Worm (Caenorhabditis elegans) whole organism, young adult: ENCODE measurements around the gene cpi-2.

Experiments
- B0035.1 ChIP-seq: sonication (generic microtip); optimal IDR thresholded peaks from 2 replicates; lab custom pipeline; 2016; ENCODE audit warnings: missing genetic modification characterization, mild to moderate bottlenecking, missing compliant biosample characterization, missing genotype, missing genetic modification reagents
- F55B11.4 ChIP-seq: sonication (generic microtip); optimal IDR thresholded peaks from 2 replicates; lab custom pipeline; 2016; ENCODE audit warnings: missing compliant biosample characterization, missing genetic modification characterization, borderline replicate concordance; ENCODE audit not compliant: insufficient read depth
- K11D2.4 ChIP-seq: fragments of 200-800 bp; sonication (Bioruptor generic); IDR thresholded peaks from 2 replicates; pipeline ENCODE4 v1.3.6; 2022; ENCODE audit warnings: missing genetic modification reagents, missing genetic modification characterization, missing compliant biosample characterization
- K12H6.12 ChIP-seq: fragments of 200-800 bp; sonication (Bioruptor generic); optimal IDR thresholded peaks from 2 replicates; lab custom pipeline; 2018; ENCODE audit warnings: mild to moderate bottlenecking, missing genetic modification characterization, missing compliant biosample characterization
- Y95B8A.8 ChIP-seq: fragments of 200-800 bp; sonication (Bioruptor generic); IDR thresholded peaks from 2 replicates; pipeline ENCODE4 v1.3.6; 2022; ENCODE audit warnings: missing genetic modification reagents, missing genetic modification characterization, missing compliant biosample characterization
- ZK185.1 ChIP-seq: sonication (generic microtip); optimal IDR thresholded peaks from 2 replicates; lab custom pipeline; 2016; ENCODE audit warnings: mild to moderate bottlenecking, missing genetic modification characterization, missing compliant biosample characterization; ENCODE audit not compliant: poor library complexity, severe bottlenecking
- ama-1 ChIP-seq, 3 experiments: fragments of 150-350 bp in 1 of 3; sonication (generic microtip) in 2 of 3; optimal IDR thresholded peaks; 2 replicates each; lab custom pipeline; 2014 to 2018; ENCODE audit warnings: missing biosample characterization in 2 of 3, missing genetic modification characterization in 2 of 3, missing genetic modification reagents in 2 of 3
- atf-7 ChIP-seq: sonication (generic microtip); optimal IDR thresholded peaks from 2 replicates; lab custom pipeline; 2017; ENCODE audit warnings: mild to moderate bottlenecking, missing genetic modification characterization, missing compliant biosample characterization
- bed-2 ChIP-seq: fragments of 200-800 bp; sonication (Bioruptor generic); IDR thresholded peaks from 2 replicates; pipeline ENCODE4 v1.3.6; 2022; ENCODE audit warnings: missing genetic modification reagents, missing genetic modification characterization, missing compliant biosample characterization
- cebp-1 ChIP-seq, 2 experiments: fragments of 200-800 bp in 1 of 2; sonication (Bioruptor generic) in 1 of 2; sonication (generic microtip) in 1 of 2; IDR thresholded peaks in 1 of 2; optimal IDR thresholded peaks in 1 of 2; 2 replicates each; pipeline versions ENCODE4 v1.3.6 to Lab custom; 2017 to 2022; ENCODE audit warnings: missing compliant biosample characterization in 2 of 2, missing genetic modification characterization in 2 of 2, mild to moderate bottlenecking in 1 of 2, missing genetic modification reagents in 1 of 2, moderate library complexity in 1 of 2
- ceh-79 ChIP-seq: sonication (generic microtip); optimal IDR thresholded peaks from 2 replicates; lab custom pipeline; 2017; ENCODE audit warnings: mild to moderate bottlenecking, missing genetic modification characterization, missing compliant biosample characterization
- dox-1 ChIP-seq: fragments of 200-800 bp; sonication (Bioruptor generic); IDR thresholded peaks from 2 replicates; pipeline ENCODE4 v1.3.6; 2022; ENCODE audit warnings: missing genetic modification reagents, missing genetic modification characterization, missing compliant biosample characterization
- efl-1 ChIP-seq: fragments of 150-350 bp; optimal IDR thresholded peaks from 2 replicates; lab custom pipeline; 2014; ENCODE audit warnings: missing biosample characterization, missing genetic modification reagents, missing genetic modification characterization
- egl-44 ChIP-seq: fragments of 200-800 bp; sonication (Bioruptor generic); IDR thresholded peaks from 2 replicates; pipeline ENCODE4 v1.3.6; 2022; ENCODE audit warnings: missing genetic modification reagents, missing genetic modification characterization, missing compliant biosample characterization
- ekl-4 ChIP-seq: fragments of 200-800 bp; sonication (Bioruptor generic); IDR thresholded peaks from 2 replicates; pipeline ENCODE4 v1.3.6; 2022; ENCODE audit warnings: missing genetic modification reagents, missing genetic modification characterization, missing compliant biosample characterization
- fkh-3 ChIP-seq: sonication (generic microtip); optimal IDR thresholded peaks from 2 replicates; lab custom pipeline; 2016; ENCODE audit warnings: mild to moderate bottlenecking, missing genetic modification characterization, missing compliant biosample characterization
- gei-17 ChIP-seq: fragments of 200-800 bp; sonication (Bioruptor generic); optimal IDR thresholded peaks from 2 replicates; lab custom pipeline; 2018; ENCODE audit warnings: mild to moderate bottlenecking, missing genetic modification characterization, missing compliant biosample characterization
- hlh-12 ChIP-seq: sonication (generic microtip); optimal IDR thresholded peaks from 2 replicates; lab custom pipeline; 2016; ENCODE audit warnings: missing genetic modification characterization, missing compliant biosample characterization
- hmg-1.2 ChIP-seq: fragments of 200-800 bp; sonication (Bioruptor generic); IDR thresholded peaks from 2 replicates; pipeline ENCODE4 v1.3.6; 2022; ENCODE audit warnings: missing genetic modification reagents, missing genetic modification characterization, missing compliant biosample characterization
- hsf-1 ChIP-seq: fragments of 200-800 bp; sonication (Bioruptor generic); IDR thresholded peaks from 2 replicates; pipeline ENCODE4 v1.3.6; 2022; ENCODE audit warnings: missing genetic modification reagents, missing genetic modification characterization, missing compliant biosample characterization
- lag-1 ChIP-seq: fragments of 200-800 bp; sonication (Bioruptor generic); IDR thresholded peaks from 2 replicates; pipeline ENCODE4 v1.3.6; 2022; ENCODE audit warnings: missing genetic modification reagents, missing genetic modification characterization, missing compliant biosample characterization
- let-607 ChIP-seq, 2 experiments: fragments of 200-800 bp in 1 of 2; sonication (Bioruptor generic) in 1 of 2; sonication (generic microtip) in 1 of 2; optimal IDR thresholded peaks; 2 replicates each; lab custom pipeline; 2016 to 2018; ENCODE audit warnings: mild to moderate bottlenecking in 2 of 2, missing compliant biosample characterization in 2 of 2, missing genetic modification characterization in 2 of 2, moderate library complexity in 2 of 2, missing genotype in 1 of 2
- lin-40 ChIP-seq: sonication (generic microtip); optimal IDR thresholded peaks from 2 replicates; lab custom pipeline; 2016; ENCODE audit warnings: missing genetic modification characterization, mild to moderate bottlenecking, missing compliant biosample characterization, missing genotype, missing genetic modification reagents
- lir-1 ChIP-seq: fragments of 200-800 bp; sonication (Bioruptor generic); conservative IDR thresholded peaks from 2 replicates; pipeline ENCODE4 v1.3.6; 2022; ENCODE audit warnings: missing genetic modification reagents, missing genetic modification characterization, missing compliant biosample characterization
- madf-10 ChIP-seq: sonication (generic microtip); optimal IDR thresholded peaks from 2 replicates; lab custom pipeline; 2016; ENCODE audit warnings: mild to moderate bottlenecking, missing genetic modification characterization, missing compliant biosample characterization
- madf-8 ChIP-seq: fragments of 200-800 bp; sonication (Bioruptor generic); conservative IDR thresholded peaks from 2 replicates; pipeline ENCODE4 v1.3.6; 2022; ENCODE audit warnings: missing genetic modification reagents, missing genetic modification characterization, missing compliant biosample characterization
- mcd-1 ChIP-seq: fragments of 200-800 bp; sonication (Bioruptor generic); IDR thresholded peaks from 2 replicates; pipeline ENCODE4 v1.3.6; 2022; ENCODE audit warnings: missing genetic modification reagents, missing genetic modification characterization, missing compliant biosample characterization
- mes-4 ChIP-seq: sonication (generic microtip); optimal IDR thresholded peaks from 2 replicates; lab custom pipeline; 2016; ENCODE audit warnings: missing genotype, missing genetic modification characterization, missing compliant biosample characterization
- nhr-120 ChIP-seq: fragments of 200-800 bp; sonication (Bioruptor generic); IDR thresholded peaks from 2 replicates; pipeline ENCODE4 v1.3.6; 2022; ENCODE audit warnings: missing genetic modification characterization, missing compliant biosample characterization
- nhr-80 ChIP-seq: sonication (generic microtip); optimal IDR thresholded peaks from 2 replicates; lab custom pipeline; 2016; ENCODE audit warnings: missing genetic modification characterization, missing compliant biosample characterization
- pbrm-1 ChIP-seq: fragments of 200-800 bp; sonication (Bioruptor generic); IDR thresholded peaks from 2 replicates; pipeline ENCODE4 v1.3.6; 2022; ENCODE audit warnings: missing genetic modification reagents, missing genetic modification characterization, missing compliant biosample characterization
- pha-4 ChIP-seq: fragments of 150-350 bp; sonication (generic microtip); optimal IDR thresholded peaks from 2 replicates; lab custom pipeline; 2014; ENCODE audit warnings: missing biosample characterization, missing genetic modification reagents, missing genetic modification characterization
- repo-1 ChIP-seq: sonication (generic microtip); optimal IDR thresholded peaks from 2 replicates; lab custom pipeline; 2017; ENCODE audit warnings: mild to moderate bottlenecking, missing genetic modification characterization, missing compliant biosample characterization
- sea-2 ChIP-seq: fragments of 200-800 bp; sonication (Bioruptor generic); IDR thresholded peaks from 2 replicates; pipeline ENCODE4 v1.3.6; 2022; ENCODE audit warnings: missing genetic modification characterization, missing compliant biosample characterization
- snpc-4 ChIP-seq, 5 experiments: fragments of 150-350 bp in 1 of 5; sonication (generic microtip) in 4 of 5; optimal IDR thresholded peaks; 2 replicates each; lab custom pipeline; 2014 to 2018; ENCODE audit warnings: missing genetic modification characterization in 5 of 5, missing biosample characterization in 3 of 5, antibody characterized with exemption in 2 of 5, mild to moderate bottlenecking in 2 of 5, missing compliant biosample characterization in 2 of 5, missing genotype in 2 of 5, moderate library complexity in 2 of 5, missing genetic modification reagents in 1 of 5
- somi-1 ChIP-seq: fragments of 200-800 bp; sonication (Bioruptor generic); optimal IDR thresholded peaks from 2 replicates; lab custom pipeline; 2018; ENCODE audit warnings: mild to moderate bottlenecking, missing genetic modification characterization, missing compliant biosample characterization
- sptf-2 ChIP-seq: fragments of 200-800 bp; sonication (Bioruptor generic); optimal IDR thresholded peaks from 2 replicates; lab custom pipeline; 2018; ENCODE audit warnings: mild to moderate bottlenecking, missing genetic modification characterization, missing compliant biosample characterization
- tbx-9 ChIP-seq: sonication (generic microtip); optimal IDR thresholded peaks from 2 replicates; lab custom pipeline; 2016; ENCODE audit warnings: borderline replicate concordance, missing genetic modification characterization, inconsistent platforms, missing compliant biosample characterization
- unc-62 ChIP-seq: fragments of 150-350 bp; optimal IDR thresholded peaks from 2 replicates; lab custom pipeline; 2014; ENCODE audit warnings: missing biosample characterization, missing genetic modification reagents, missing genetic modification characterization
- xnd-1 ChIP-seq: sonication (generic microtip); optimal IDR thresholded peaks from 2 replicates; lab custom pipeline; 2016; ENCODE audit warnings: missing genotype, missing genetic modification reagents, missing genetic modification characterization, missing compliant biosample characterization
- ztf-28 ChIP-seq: fragments of 200-800 bp; sonication (Bioruptor generic); IDR thresholded peaks from 2 replicates; pipeline ENCODE4 v1.3.6; 2022; ENCODE audit warnings: missing genetic modification reagents, missing genetic modification characterization, missing compliant biosample characterization
- ztf-6 ChIP-seq: fragments of 200-800 bp; sonication (Bioruptor generic); IDR thresholded peaks from 2 replicates; pipeline ENCODE4 v1.3.6; 2022; ENCODE audit warnings: missing genetic modification reagents, missing genetic modification characterization, missing compliant biosample characterization

Gene cpi-2

ce11 chrV:6047818-6048217 is 4.0 kb downstream of the cpi-2 start, which contains the start of gene pgap-3:
Gene pgap-3, minus strand, starts transcription at chrV:6047918.
- TF ChIP-seq ceh-79 (tag; lab: Kevin White, UChicago) (no peak), atf-7 (tag; lab: Kevin White, UChicago) (no peak), lag-1 (GFP tag; lab: Robert Waterston, UW) (no peak), K12H6.12 (tag; lab: Kevin White, UChicago) (no peak), ztf-6 (GFP tag; lab: Robert Waterston, UW) (no peak), F55B11.4 (tag; lab: Kevin White, UChicago) (no peak)
- TF ChIP-seq, all 124 proteins: peak for 0

- no peak for TF ChIP-seq somi-1 (GFP tag; lab: Kevin White, UChicago)
- TF ChIP-seq gei-17 (GFP tag; lab: Kevin White, UChicago) = no peak
- TF ChIP-seq pha-4 (tag; lab: Kevin White, UChicago) = no peak
- TF ChIP-seq B0035.1 = no peak
- no peak for TF ChIP-seq hlh-12 (tag; lab: Kevin White, UChicago)
- no peak for TF ChIP-seq egl-44 (GFP tag; lab: Robert Waterston, UW)
- TF ChIP-seq let-607 (tag; optimal IDR thresholded peaks at IDR 0.05; lab: Kevin White, UChicago) = no peak
- TF ChIP-seq sptf-2 (GFP tag; lab: Kevin White, UChicago) = no peak
- no peak for TF ChIP-seq F55B11.4 (tag; lab: Kevin White, UChicago)
- TF ChIP-seq madf-8 (GFP tag; lab: Robert Waterston, UW) = no peak
- no peak for TF ChIP-seq lin-40 (tag; lab: Kevin White, UChicago)
- TF ChIP-seq dox-1 (GFP tag; lab: Robert Waterston, UW) = no peak
These were observed 7.3 kb downstream of the cpi-2 start, which contains the start of gene jamp-1 for ce11 chrV:6051159-6051558. Gene jamp-1, minus strand, starts transcription at chrV:6051259.

- TF ChIP-seq efl-1 (GFP tag; lab: Kevin White, UChicago) = peak; percentile 48
- peak; percentile 24 for TF ChIP-seq madf-10 (tag; lab: Kevin White, UChicago)
- TF ChIP-seq hsf-1 = no peak
- TF ChIP-seq B0035.1 = no peak
- 0 out of 2 replicates have a peak, but pooled peaks have one; percentile 38 for TF ChIP-seq egl-44 (GFP tag; lab: Robert Waterston, UW)
- TF ChIP-seq unc-62 (GFP tag; lab: Kevin White, UChicago) = peak; percentile 65
- TF ChIP-seq ekl-4 (GFP tag; lab: Robert Waterston, UW) = 0 out of 2 replicates have a peak, but pooled peaks have one; percentile 33
- TF ChIP-seq xnd-1 (tag; lab: Kevin White, UChicago) = no peak
- no peak for TF ChIP-seq ztf-28 (GFP tag; lab: Robert Waterston, UW)
- peak; percentile 95 for TF ChIP-seq mcd-1 (GFP tag; lab: Robert Waterston, UW)
- TF ChIP-seq sea-2 (GFP tag; lab: Robert Waterston, UW) = no peak
- TF ChIP-seq mes-4 (tag; lab: Kevin White, UChicago) = no peak
- peak; percentile 94 for TF ChIP-seq nhr-80 (tag; lab: Kevin White, UChicago)
- TF ChIP-seq K12H6.12 (tag; lab: Kevin White, UChicago) = peak; percentile 36
- TF ChIP-seq K11D2.4 (GFP tag; lab: Robert Waterston, UW) = peak; percentile 61; the same call in 1 of the 2 replicates
- TF ChIP-seq nhr-120 (GFP tag; lab: Robert Waterston, UW) = no peak
- no peak for TF ChIP-seq repo-1 (tag; lab: Kevin White, UChicago)
- TF ChIP-seq cebp-1 (GFP tag; IDR thresholded peaks at IDR 0.05; lab: Robert Waterston, UW) = peak; percentile 70
- peak; percentile 94 for TF ChIP-seq cebp-1 (tag; optimal IDR thresholded peaks at IDR 0.05; lab: Kevin White, UChicago)
- TF ChIP-seq hmg-1.2 (GFP tag; lab: Robert Waterston, UW) = peak; percentile 86; the same call in 1 of the 2 replicates
- 0 out of 2 replicates have a peak, but pooled peaks have one; percentile 16 for TF ChIP-seq lir-1 (GFP tag; lab: Robert Waterston, UW)
- 0 out of 2 replicates have a peak, but pooled peaks have one; percentile 57 for TF ChIP-seq Y95B8A.8
- peak; percentile 55; the same call in 1 of the 2 replicates for TF ChIP-seq pbrm-1 (GFP tag; lab: Robert Waterston, UW)
- no peak for TF ChIP-seq fkh-3 (tag; lab: Kevin White, UChicago)
- TF ChIP-seq snpc-4 (GFP tag; optimal IDR thresholded peaks at IDR 0.05; lab: Kevin White, UChicago) = no peak
- peak in 3 of 4 experiments; percentile 7 to 79 (median 37) for TF ChIP-seq snpc-4 (tag; optimal IDR thresholded peaks at IDR 0.05; lab: Kevin White, UChicago)
- TF ChIP-seq ZK185.1 (tag; lab: Kevin White, UChicago) = peak; percentile 38
- TF ChIP-seq tbx-9 = no peak
- peak; percentile 10 for TF ChIP-seq ama-1 (optimal IDR thresholded peaks at IDR 0.05; lab: Kevin White, UChicago)
- no peak for TF ChIP-seq ama-1 (GFP tag; optimal IDR thresholded peaks at IDR 0.05; lab: Kevin White, UChicago)
- no peak for TF ChIP-seq bed-2
These were observed 9.4 kb downstream of the cpi-2 start, which contains the start of gene seip-1 for ce11 chrV:6053188-6053687. Gene seip-1, minus strand, starts transcription at chrV:6053238.
